Fruit fly (Drosophila melanogaster): ENCODE measurements around the gene GstT3.

GstT3 gene

DNA sequence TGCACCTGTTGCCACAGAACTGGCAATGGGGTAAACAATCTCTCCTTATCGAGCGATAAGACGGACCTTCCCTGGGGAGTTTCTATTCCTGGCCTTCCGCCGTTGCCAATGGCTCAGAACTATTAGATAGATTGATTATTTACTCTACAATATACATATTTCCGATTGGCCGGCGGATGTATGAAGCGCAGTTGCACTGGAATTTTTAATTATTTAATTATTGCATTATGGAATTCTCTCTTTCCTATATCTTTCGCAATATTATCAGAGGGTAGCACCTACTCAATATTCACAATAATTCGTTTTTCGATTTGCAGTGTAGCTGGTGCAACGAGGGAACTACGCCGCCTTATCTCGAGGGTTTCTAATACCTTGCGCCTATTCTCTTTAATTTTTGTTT, at the start of gene GstT3:
TSS of gene GstT3 (plus strand) at position 301 of the 400 bp plus-strand sequence.
- TF ChIP-seq Eip78C (GFP tag) (peak; percentile 13), svp (GFP tag) (peak; percentile 30), CG9139 (GFP tag; optimal IDR thresholded peaks at IDR 0.05) (no peak)

dm6 chrX:20418864-20419263, 48.4 kb upstream of the GstT3 start, which contains the start of gene Obp19c:
Gene Obp19c, minus strand, starts transcription at chrX:20418964.
- TF ChIP-seq topi (GFP tag; optimal IDR thresholded peaks at IDR 0.05) (no peak), CG3919 (GFP tag; optimal IDR thresholded peaks at IDR 0.05) (no peak), Eip78C (GFP tag) (no peak), CG34406 (GFP tag; optimal IDR thresholded peaks at IDR 0.05) (no peak), dac (GFP tag; optimal IDR thresholded peaks at IDR 0.05) (no peak), Hr4 (GFP tag; optimal IDR thresholded peaks at IDR 0.05) (no peak), Blimp-1 (GFP tag; optimal IDR thresholded peaks at IDR 0.05) (no peak), fd85E (GFP tag; optimal IDR thresholded peaks at IDR 0.05) (no peak), CG6792 (GFP tag; optimal IDR thresholded peaks at IDR 0.05) (no peak), CG10669 (GFP tag; optimal IDR thresholded peaks at IDR 0.05) (no peak), CG6808 (GFP tag; optimal IDR thresholded peaks at IDR 0.05) (no peak), Ets96B (tag; optimal IDR thresholded peaks at IDR 0.05) (no peak)

- no peak for TF ChIP-seq svp (GFP tag)
- TF ChIP-seq Eip75B (GFP tag; optimal IDR thresholded peaks at IDR 0.05), result no peak
- no peak for TF ChIP-seq CG9139 (GFP tag; optimal IDR thresholded peaks at IDR 0.05)
- no peak for TF ChIP-seq CG34406 (GFP tag; optimal IDR thresholded peaks at IDR 0.05)
- no peak for TF ChIP-seq CG6792 (GFP tag; optimal IDR thresholded peaks at IDR 0.05)
- TF ChIP-seq Met (GFP tag; optimal IDR thresholded peaks at IDR 0.05), result no peak
- TF ChIP-seq Gug (GFP tag; IDR thresholded peaks at IDR 0.05), result no peak
- TF ChIP-seq CG6163 (GFP tag; IDR thresholded peaks at IDR 0.05), result no peak
- TF ChIP-seq dac (GFP tag; optimal IDR thresholded peaks at IDR 0.05), result no peak
- no peak for TF ChIP-seq dsx (GFP tag; optimal IDR thresholded peaks at IDR 0.05; ENCODE audit: poor library complexity, severe bottlenecking)
- TF ChIP-seq Hr39 (GFP tag; optimal IDR thresholded peaks at IDR 0.05), result no peak
- TF ChIP-seq Eip78C (GFP tag), result no peak
- TF ChIP-seq Eip93F (GFP tag; optimal IDR thresholded peaks at IDR 0.05), result no peak
- no peak for TF ChIP-seq Blimp-1 (GFP tag; optimal IDR thresholded peaks at IDR 0.05)
- no peak for TF ChIP-seq fd85E (GFP tag; optimal IDR thresholded peaks at IDR 0.05)
- no peak for TF ChIP-seq esn (GFP tag; optimal IDR thresholded peaks at IDR 0.05)
- TF ChIP-seq CG11762 (GFP tag; optimal IDR thresholded peaks at IDR 0.05; ENCODE audit: insufficient read depth), result no peak
- no peak for TF ChIP-seq CG16779 (tag; optimal IDR thresholded peaks at IDR 0.05)
- no peak for TF ChIP-seq CG11902 (GFP tag; optimal IDR thresholded peaks at IDR 0.05)
- TF ChIP-seq lz (GFP tag; optimal IDR thresholded peaks at IDR 0.05), result no peak
These were observed 47.9 kb upstream of the GstT3 start, which contains the start of gene Obp19d for dm6 chrX:20419313-20419712. Gene Obp19d, plus strand, starts transcription at chrX:20419613.

dm6 chrX:20423158-20423557, 44.1 kb upstream of the GstT3 start:
- TF ChIP-seq CG9139 (GFP tag; optimal IDR thresholded peaks at IDR 0.05) (no peak), CG15336 (GFP tag; IDR thresholded peaks at IDR 0.05) (0 out of 2 replicates have a peak, but pooled peaks have one; percentile 8), Eip78C (GFP tag) (peak; percentile 69)

DNA sequence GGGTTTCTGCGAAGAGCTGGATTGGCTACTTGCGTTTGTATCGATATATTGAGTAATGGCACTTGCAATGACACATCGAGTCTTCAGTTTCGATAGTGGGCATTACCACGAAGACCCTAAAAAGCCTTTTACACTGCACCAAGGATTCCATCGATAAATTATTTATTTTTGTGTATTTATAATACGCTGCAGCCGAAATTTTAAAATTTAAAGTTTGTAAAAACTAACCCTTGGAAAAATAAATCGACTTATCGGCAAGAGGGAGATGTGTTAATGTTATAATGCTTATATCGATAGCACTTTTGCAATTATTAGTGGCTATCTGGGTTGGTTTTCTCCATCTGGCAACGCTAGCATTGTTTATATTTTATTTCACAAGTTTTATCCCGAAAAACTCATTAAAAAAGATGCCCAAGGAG, 43.5 kb upstream of the GstT3 start, which contains the start of the genes Pp4-19C and cactin:
TSS of gene Pp4-19C (minus strand) at position 256 of the 419 bp plus-strand sequence.
TSS of gene cactin (plus strand) at position 323 of the 419 bp plus-strand sequence.
- TF ChIP-seq CG11762 (GFP tag; optimal IDR thresholded peaks at IDR 0.05; ENCODE audit: insufficient read depth) (no peak), OdsH (GFP tag; optimal IDR thresholded peaks at IDR 0.05) (no peak), Hr38 (GFP tag; optimal IDR thresholded peaks at IDR 0.05) (no peak), vri (GFP tag; optimal IDR thresholded peaks at IDR 0.05) (no peak), CG31627 (GFP tag; optimal IDR thresholded peaks at IDR 0.05) (peak; percentile 45), CG8319 (GFP tag; optimal IDR thresholded peaks at IDR 0.05) (no peak), Hr39 (GFP tag; optimal IDR thresholded peaks at IDR 0.05) (peak; percentile 43), Hr4 (GFP tag; optimal IDR thresholded peaks at IDR 0.05) (no peak), CG16779 (tag; optimal IDR thresholded peaks at IDR 0.05) (no peak), cyc (GFP tag; optimal IDR thresholded peaks at IDR 0.05) (peak; percentile 25), esn (GFP tag; optimal IDR thresholded peaks at IDR 0.05) (peak; percentile 33), acj6 (GFP tag; optimal IDR thresholded peaks at IDR 0.05) (peak; percentile 19), topi (GFP tag; optimal IDR thresholded peaks at IDR 0.05) (peak; percentile 31), Eip78C (GFP tag) (peak; percentile 62), pdm3 (GFP tag; optimal IDR thresholded peaks at IDR 0.05) (no peak), Gug (GFP tag; IDR thresholded peaks at IDR 0.05) (no peak), CG3032 (tag; optimal IDR thresholded peaks at IDR 0.05) (peak; percentile 19), Lpt (GFP tag; optimal IDR thresholded peaks at IDR 0.05) (no peak), dsx (GFP tag; optimal IDR thresholded peaks at IDR 0.05; ENCODE audit: poor library complexity, severe bottlenecking) (no peak), lz (GFP tag; optimal IDR thresholded peaks at IDR 0.05) (peak; percentile 20), Sox14 (GFP tag; optimal IDR thresholded peaks at IDR 0.05) (peak; percentile 53), CG15336 (GFP tag; IDR thresholded peaks at IDR 0.05) (no peak)
